Worm (Caenorhabditis elegans): Measurements from ENCODE around the gene dpy-23.

The dpy-23 gene

DNA sequence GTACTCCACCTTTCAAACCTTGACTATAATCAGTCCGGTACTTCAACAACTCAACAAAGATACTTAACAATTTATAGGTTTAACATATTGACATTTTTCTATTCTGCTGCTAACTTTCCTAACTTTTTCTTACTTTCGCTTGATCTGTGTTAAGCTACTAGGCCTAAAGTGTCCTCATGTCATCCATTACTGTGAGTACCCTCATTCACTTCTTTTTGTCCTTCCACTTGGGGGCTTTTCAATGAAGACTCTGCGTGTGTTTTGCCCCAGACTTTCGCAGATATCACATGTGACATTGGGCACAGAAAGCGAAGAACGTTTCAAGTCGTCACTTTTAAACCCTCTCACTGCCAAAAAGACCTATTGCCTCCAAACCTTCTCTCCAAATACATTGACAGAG, 15.6 kb downstream of the dpy-23 start:
- no peak for TF ChIP-seq npax-4 (tag; optimal IDR thresholded peaks at IDR 0.05)
- TF ChIP-seq ceh-18 (tag; optimal IDR thresholded peaks at IDR 0.05), result no peak
- TF ChIP-seq ttx-3 (tag; optimal IDR thresholded peaks at IDR 0.05), result no peak
- no peak for TF ChIP-seq madf-2 (tag; optimal IDR thresholded peaks at IDR 0.05)
- TF ChIP-seq mec-3 (tag; optimal IDR thresholded peaks at IDR 0.05; ENCODE audit: borderline replicate concordance), result no peak
- TF ChIP-seq ztf-16 (tag; optimal IDR thresholded peaks at IDR 0.05), result no peak
- no peak for TF ChIP-seq fkh-10 (GFP tag; optimal IDR thresholded peaks at IDR 0.05)
- TF ChIP-seq che-1 (tag; optimal IDR thresholded peaks at IDR 0.05), result no peak
- no peak for TF ChIP-seq nfya-1 (tag; optimal IDR thresholded peaks at IDR 0.05)

DNA sequence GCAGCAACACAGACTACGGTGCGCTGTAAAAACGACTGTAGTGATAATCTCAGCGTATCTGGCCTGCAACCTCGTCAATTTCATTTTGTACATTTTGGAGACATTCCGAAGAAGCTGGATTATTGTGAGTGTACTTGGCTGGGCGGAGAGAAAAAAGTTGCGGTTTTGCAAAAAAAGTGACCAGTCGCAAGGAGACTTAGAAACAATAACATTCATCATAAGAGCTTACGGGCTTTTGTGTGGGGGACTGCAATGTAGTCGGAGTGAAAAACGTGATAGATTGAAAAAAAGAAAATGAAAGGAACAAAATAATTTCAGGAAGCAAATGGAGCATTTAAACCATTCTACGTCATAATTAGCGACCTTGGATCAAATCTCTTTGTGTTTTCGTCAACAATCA, 19.3 kb downstream of the dpy-23 start:
- TF ChIP-seq hlh-6 (tag; optimal IDR thresholded peaks at IDR 0.05) (no peak), rnt-1 (tag; optimal IDR thresholded peaks at IDR 0.05) (no peak), madf-2 (tag; optimal IDR thresholded peaks at IDR 0.05) (no peak), elt-2 (tag; optimal IDR thresholded peaks at IDR 0.05) (no peak), ceh-22 (tag; optimal IDR thresholded peaks at IDR 0.05) (no peak), tbx-2 (tag; optimal IDR thresholded peaks at IDR 0.05) (no peak), unc-3 (GFP tag; conservative IDR thresholded peaks at IDR 0.05) (no peak), unc-3 (tag; optimal IDR thresholded peaks at IDR 0.05) (no peak), ceh-31 (tag; optimal IDR thresholded peaks at IDR 0.05) (no peak), ahr-1 (tag; optimal IDR thresholded peaks at IDR 0.05) (no peak), nfya-1 (tag; optimal IDR thresholded peaks at IDR 0.05) (no peak), che-1 (tag; optimal IDR thresholded peaks at IDR 0.05) (no peak), syd-9 (tag; optimal IDR thresholded peaks at IDR 0.05) (no peak), C38D4.7 (GFP tag; optimal IDR thresholded peaks at IDR 0.05) (no peak), hlh-8 (tag; optimal IDR thresholded peaks at IDR 0.05) (no peak), unc-86 (tag; optimal IDR thresholded peaks at IDR 0.05) (no peak), ttx-3 (tag; optimal IDR thresholded peaks at IDR 0.05) (no peak)

DNA sequence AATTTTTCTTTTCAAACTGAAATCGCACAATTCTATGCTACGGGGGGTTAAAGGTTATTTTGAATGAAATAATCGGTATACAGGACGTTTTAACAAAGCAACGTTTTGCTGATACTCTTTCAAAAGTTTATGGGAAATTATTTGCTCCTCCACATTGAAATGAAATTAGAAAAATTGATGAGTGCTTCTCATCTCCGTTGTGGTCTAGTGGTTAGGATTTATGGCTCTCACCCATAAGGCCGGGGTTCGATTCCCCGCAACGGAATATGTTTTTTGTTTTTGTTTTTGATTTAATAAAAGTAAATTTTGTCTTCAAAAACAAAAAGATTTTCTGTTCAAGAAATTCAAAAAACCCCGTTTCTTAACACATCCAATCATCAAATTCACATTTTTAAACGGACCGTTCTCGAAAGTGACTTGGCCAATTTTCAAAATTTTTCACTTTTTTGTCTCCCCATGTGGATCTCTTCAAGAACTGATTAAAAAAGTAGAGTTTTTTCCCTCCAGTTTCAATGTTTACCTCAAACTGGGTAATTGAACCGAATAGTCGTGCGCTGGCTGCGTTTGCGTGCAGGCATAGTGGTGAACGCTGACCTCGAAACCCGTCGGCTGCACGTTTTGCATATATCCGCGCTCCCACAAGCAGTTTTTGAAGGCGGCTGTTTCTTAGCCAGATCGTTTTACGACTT, 20.6 kb downstream of the dpy-23 start:
- TF ChIP-seq C38D4.7 (GFP tag; optimal IDR thresholded peaks at IDR 0.05) (no peak), ztf-16 (tag; optimal IDR thresholded peaks at IDR 0.05) (no peak), fkh-10 (GFP tag; optimal IDR thresholded peaks at IDR 0.05) (no peak), pha-2 (tag; optimal IDR thresholded peaks at IDR 0.05) (no peak), zip-5 (tag; optimal IDR thresholded peaks at IDR 0.05) (no peak), pax-1 (tag; optimal IDR thresholded peaks at IDR 0.05) (no peak), dmd-4 (tag; optimal IDR thresholded peaks at IDR 0.05; ENCODE audit: borderline replicate concordance) (no peak), fax-1 (tag; optimal IDR thresholded peaks at IDR 0.05) (no peak), C08G9.2 (tag; optimal IDR thresholded peaks at IDR 0.05) (no peak), nfya-1 (tag; optimal IDR thresholded peaks at IDR 0.05) (no peak), pros-1 (tag; optimal IDR thresholded peaks at IDR 0.05) (no peak), unc-86 (tag; optimal IDR thresholded peaks at IDR 0.05) (no peak), eyg-1 (tag; optimal IDR thresholded peaks at IDR 0.05) (no peak), ref-2 (tag; optimal IDR thresholded peaks at IDR 0.05) (no peak), nhr-232 (tag; optimal IDR thresholded peaks at IDR 0.05) (no peak), syd-9 (tag; optimal IDR thresholded peaks at IDR 0.05) (no peak), ceh-34 (tag; optimal IDR thresholded peaks at IDR 0.05) (no peak), rnt-1 (tag; optimal IDR thresholded peaks at IDR 0.05) (no peak)

DNA sequence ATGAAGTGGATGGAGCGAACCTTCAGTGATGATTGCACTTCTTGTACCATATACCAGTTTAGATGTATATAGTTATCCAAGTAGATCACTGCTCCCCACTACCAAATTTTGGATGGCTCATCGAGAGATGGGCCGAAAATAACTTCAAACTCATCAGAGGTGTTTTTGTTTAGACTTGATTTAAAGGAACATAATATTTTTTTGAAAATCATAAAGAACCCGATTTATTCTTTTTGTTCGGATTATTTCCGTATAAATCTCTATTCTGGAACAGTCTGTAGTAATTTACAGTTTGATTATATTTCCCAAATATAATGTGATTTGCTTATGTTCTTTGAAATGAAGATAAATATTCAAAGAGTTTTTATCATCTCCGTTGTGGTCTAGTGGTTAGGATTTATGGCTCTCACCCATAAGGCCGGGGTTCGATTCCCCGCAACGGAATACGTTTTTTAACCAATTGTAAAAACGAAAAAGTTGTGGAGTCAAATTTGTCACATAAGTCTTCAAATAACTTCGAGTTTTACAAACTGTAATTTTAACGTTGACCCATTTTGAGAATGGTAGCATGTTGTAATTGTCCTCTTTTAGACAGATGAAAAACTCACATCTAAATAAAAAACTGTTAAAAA, 21.2 kb downstream of the dpy-23 start:
- TF ChIP-seq pha-4 (tag; optimal IDR thresholded peaks at IDR 0.05) (no peak), hlh-13 (GFP tag; optimal IDR thresholded peaks at IDR 0.05) (no peak), Y22D7AL.16 (tag; optimal IDR thresholded peaks at IDR 0.05) (no peak), K02D7.2 (tag; optimal IDR thresholded peaks at IDR 0.05) (no peak), mec-3 (tag; optimal IDR thresholded peaks at IDR 0.05; ENCODE audit: borderline replicate concordance) (no peak), che-1 (tag; optimal IDR thresholded peaks at IDR 0.05) (no peak), unc-55 (GFP tag; optimal IDR thresholded peaks at IDR 0.05) (no peak), dve-1 (tag; optimal IDR thresholded peaks at IDR 0.05) (no peak), madf-2 (tag; optimal IDR thresholded peaks at IDR 0.05) (no peak), ceh-14 (tag; optimal IDR thresholded peaks at IDR 0.05) (no peak), sox-4 (tag; optimal IDR thresholded peaks at IDR 0.05) (no peak), lin-11 (tag; optimal IDR thresholded peaks at IDR 0.05) (no peak), tbx-2 (tag; optimal IDR thresholded peaks at IDR 0.05) (no peak)

All from whole organism, late embryonic.